Worm (Caenorhabditis elegans) whole organism, L2 larva: ENCODE measurements around the gene F02E8.4.

Source experiments
- alr-1 ChIP-seq: fragments of 150-350 bp; optimal IDR thresholded peaks from 2 replicates; lab custom pipeline; 2014; ENCODE audit warnings: missing biosample characterization, missing genetic modification characterization
- crh-2 ChIP-seq: sonication (generic microtip); optimal IDR thresholded peaks from 2 replicates; lab custom pipeline; 2017; ENCODE audit warnings: missing biosample characterization, missing genetic modification characterization
- gmeb-1 ChIP-seq: fragments of 150-350 bp; optimal IDR thresholded peaks from 2 replicates; lab custom pipeline; 2014; ENCODE audit warnings: missing biosample characterization, missing genetic modification characterization
- lin-13 ChIP-seq: fragments of 150-350 bp; optimal IDR thresholded peaks from 2 replicates; lab custom pipeline; 2014; ENCODE audit warnings: missing biosample characterization, missing genetic modification reagents, missing genetic modification characterization
- nhr-129 ChIP-seq: fragments of 150-350 bp; optimal IDR thresholded peaks from 2 replicates; lab custom pipeline; 2014; ENCODE audit warnings: missing biosample characterization, missing genetic modification characterization
- nhr-237 ChIP-seq: fragments of 150-350 bp; optimal IDR thresholded peaks from 2 replicates; lab custom pipeline; 2014; ENCODE audit warnings: missing biosample characterization, missing genetic modification characterization
- sma-9 ChIP-seq, 2 experiments: fragments of 150-350 bp in 1 of 2; sonication (generic microtip) in 1 of 2; optimal IDR thresholded peaks; 2 replicates each; lab custom pipeline; 2014 to 2016; ENCODE audit warnings: missing genetic modification characterization in 2 of 2, mild to moderate bottlenecking in 1 of 2, missing biosample characterization in 1 of 2, missing compliant biosample characterization in 1 of 2, missing genetic modification reagents in 1 of 2, moderate library complexity in 1 of 2
- unc-39 ChIP-seq: fragments of 150-350 bp; optimal IDR thresholded peaks from 2 replicates; lab custom pipeline; 2014; ENCODE audit warnings: missing biosample characterization, missing genetic modification characterization
- unc-62 ChIP-seq: fragments of 150-350 bp; optimal IDR thresholded peaks from 2 replicates; lab custom pipeline; 2014; ENCODE audit warnings: missing biosample characterization, missing genetic modification reagents, missing genetic modification characterization

ce11 chrX:4466218-4466617, 12.3 kb downstream of the F02E8.4 start, which contains the start of gene nmur-3:
- TF ChIP-seq nhr-237 (tag; lab: Kevin White, UChicago): no peak
- no peak for TF ChIP-seq gmeb-1
- TF ChIP-seq alr-1 (tag; lab: Kevin White, UChicago): no peak
- TF ChIP-seq unc-62: no peak
- no peak for TF ChIP-seq nhr-129
- no peak for TF ChIP-seq lin-13
- TF ChIP-seq sma-9 (GFP tag; optimal IDR thresholded peaks at IDR 0.05; lab: Kevin White, UChicago): no peak
- no peak for TF ChIP-seq sma-9 (tag; optimal IDR thresholded peaks at IDR 0.05; lab: Kevin White, UChicago)
- TF ChIP-seq unc-39 (tag; lab: Kevin White, UChicago): no peak
- no peak for TF ChIP-seq crh-2 (tag; lab: Kevin White, UChicago)
